Worm (Caenorhabditis elegans): ENCODE measurements around the gene kin-21.

Gene kin-21

DNA sequence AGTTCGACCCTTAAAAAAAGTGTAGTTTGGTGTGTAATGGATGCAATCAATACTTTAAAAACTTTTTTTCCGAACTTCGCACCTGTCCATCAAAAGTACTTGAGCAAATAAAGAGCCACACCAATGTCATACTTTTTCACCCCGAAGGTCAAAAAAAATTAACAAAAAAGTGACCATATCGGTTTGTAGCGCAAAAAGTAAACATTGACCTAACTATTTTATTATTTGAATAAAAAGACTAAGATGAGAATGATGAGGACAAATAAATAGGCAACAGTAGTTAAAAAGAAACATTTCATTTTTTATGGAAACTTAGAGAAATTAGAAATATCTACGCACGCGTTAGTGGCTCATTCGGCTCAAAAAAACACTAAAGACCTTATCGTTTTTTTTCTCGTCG lies 36.7 kb downstream of the kin-21 start:
- peak; percentile 91 for TF ChIP-seq pha-4 (tag; optimal IDR thresholded peaks at IDR 0.05)
- TF ChIP-seq lin-39 (tag; optimal IDR thresholded peaks at IDR 0.05), result no peak

DNA sequence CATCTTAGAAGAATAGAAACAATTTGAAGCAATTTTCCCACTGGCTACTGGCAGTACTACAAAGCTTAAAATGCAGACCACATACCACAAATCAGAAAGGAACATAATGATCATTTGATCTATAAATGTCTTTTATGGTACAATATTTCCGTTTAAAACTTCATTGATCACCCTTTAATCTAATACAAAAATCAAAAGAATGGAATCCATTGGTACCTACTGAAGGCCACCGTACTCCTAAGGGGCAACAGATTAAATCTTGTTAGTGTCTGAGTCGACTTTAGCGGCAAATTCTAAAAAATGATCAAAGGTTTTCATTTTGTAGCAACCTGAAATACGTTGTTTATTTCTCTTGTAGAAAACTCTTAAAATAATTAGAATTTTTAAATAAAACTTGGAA lies 39.5 kb downstream of the kin-21 start:
- TF ChIP-seq elt-1 (tag; optimal IDR thresholded peaks at IDR 0.05) (peak; percentile 70), nhr-25 (tag; optimal IDR thresholded peaks at IDR 0.05) (peak; percentile 3), snpc-4 (tag; optimal IDR thresholded peaks at IDR 0.05) (no peak)

DNA sequence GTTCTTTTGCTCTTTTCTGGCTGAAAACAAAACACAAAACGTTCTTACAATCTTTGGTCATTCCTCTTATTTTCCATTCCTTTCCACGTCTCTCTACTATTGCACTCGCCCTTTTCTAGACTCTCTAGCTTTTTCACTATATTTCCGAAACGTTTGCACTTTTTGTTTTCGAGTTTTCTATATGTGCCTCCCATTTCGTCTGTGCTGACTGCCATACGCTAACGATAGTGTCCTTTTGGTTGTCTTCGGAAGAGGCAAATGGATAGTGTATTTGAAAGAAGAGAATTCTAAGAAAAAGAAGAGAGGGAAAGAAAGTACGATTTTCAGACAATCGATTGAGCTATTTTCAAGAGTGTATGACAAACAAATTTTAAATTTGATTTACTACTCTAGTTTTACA lies 40.1 kb downstream of the kin-21 start:
- peak; percentile 18 for TF ChIP-seq lin-15B (tag; optimal IDR thresholded peaks at IDR 0.05)
- TF ChIP-seq lin-39 (tag; optimal IDR thresholded peaks at IDR 0.05), result peak; percentile 1
- TF ChIP-seq egl-27 (tag; optimal IDR thresholded peaks at IDR 0.05), result no peak
- TF ChIP-seq nhr-25 (tag; optimal IDR thresholded peaks at IDR 0.05), result no peak
- TF ChIP-seq elt-2 (tag; optimal IDR thresholded peaks at IDR 0.05), result peak; percentile 60
- no peak for TF ChIP-seq aly-2 (tag; optimal IDR thresholded peaks at IDR 0.05)
- peak; percentile 66 for TF ChIP-seq pha-4 (tag; optimal IDR thresholded peaks at IDR 0.05)
- TF ChIP-seq nfya-1 (tag; optimal IDR thresholded peaks at IDR 0.05; ENCODE audit: insufficient read depth), result peak; percentile 57
- TF ChIP-seq skn-1 (tag; optimal IDR thresholded peaks at IDR 0.05), result peak; percentile 2
- no peak for TF ChIP-seq tbx-2 (tag; optimal IDR thresholded peaks at IDR 0.05)
- peak; percentile 77 for TF ChIP-seq pqm-1 (tag; optimal IDR thresholded peaks at IDR 0.05)
- TF ChIP-seq ceh-28 (tag; optimal IDR thresholded peaks at IDR 0.05), result peak; percentile 26
- peak; percentile 29 for TF ChIP-seq hmg-11 (tag; optimal IDR thresholded peaks at IDR 0.05)

DNA sequence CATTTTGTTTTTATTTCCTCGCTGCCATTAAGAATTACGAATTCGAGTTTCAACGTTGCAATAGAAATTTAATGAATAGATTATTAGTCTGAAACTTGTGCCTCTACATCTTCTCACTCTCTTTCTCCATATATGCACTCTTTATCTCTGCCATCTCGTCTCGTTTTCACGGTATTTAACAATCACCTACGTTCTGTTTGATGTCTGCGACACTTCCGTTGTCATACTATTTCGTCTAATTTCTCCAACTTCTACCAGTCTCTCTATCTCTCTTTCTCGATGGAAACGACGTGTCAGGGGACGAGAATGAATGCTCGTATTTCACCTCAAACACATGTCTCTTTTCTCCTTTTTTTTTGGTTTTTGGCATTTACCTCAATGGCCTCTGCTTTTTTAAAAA lies 41.2 kb downstream of the kin-21 start:
- no peak for TF ChIP-seq elt-3 (tag; optimal IDR thresholded peaks at IDR 0.05)
- TF ChIP-seq egl-27 (tag; optimal IDR thresholded peaks at IDR 0.05), result no peak
- no peak for TF ChIP-seq nhr-11 (tag; optimal IDR thresholded peaks at IDR 0.05)
- TF ChIP-seq pqm-1 (tag; optimal IDR thresholded peaks at IDR 0.05), result peak; percentile 59
- no peak for TF ChIP-seq zag-1 (tag; optimal IDR thresholded peaks at IDR 0.05)
- no peak for TF ChIP-seq nhr-77 (tag; optimal IDR thresholded peaks at IDR 0.05)
- peak; percentile 44 for TF ChIP-seq nhr-23 (tag; optimal IDR thresholded peaks at IDR 0.05)
- TF ChIP-seq nhr-25 (tag; optimal IDR thresholded peaks at IDR 0.05), result peak; percentile 58
- no peak for TF ChIP-seq nhr-12 (tag; optimal IDR thresholded peaks at IDR 0.05)
- TF ChIP-seq sea-2 (GFP tag; optimal IDR thresholded peaks at IDR 0.05), result no peak
- TF ChIP-seq eor-1 (tag; optimal IDR thresholded peaks at IDR 0.05), result no peak
- TF ChIP-seq nhr-67 (tag; optimal IDR thresholded peaks at IDR 0.05), result no peak
- no peak for TF ChIP-seq R02D3.7 (tag; optimal IDR thresholded peaks at IDR 0.05)
- TF ChIP-seq nhr-28 (tag; optimal IDR thresholded peaks at IDR 0.05), result no peak
- no peak for TF ChIP-seq ceh-28 (tag; optimal IDR thresholded peaks at IDR 0.05)
- TF ChIP-seq unc-39 (tag; optimal IDR thresholded peaks at IDR 0.05), result no peak
- no peak for TF ChIP-seq lin-39 (tag; optimal IDR thresholded peaks at IDR 0.05)
- no peak for TF ChIP-seq tbx-2 (tag; optimal IDR thresholded peaks at IDR 0.05)
- no peak for TF ChIP-seq lsy-12 (tag; optimal IDR thresholded peaks at IDR 0.05)
- no peak for TF ChIP-seq unc-62 (GFP tag; optimal IDR thresholded peaks at IDR 0.05)
- no peak for TF ChIP-seq mml-1 (tag; optimal IDR thresholded peaks at IDR 0.05)
- no peak for TF ChIP-seq ZK546.5 (tag; optimal IDR thresholded peaks at IDR 0.05)
- TF ChIP-seq pha-4 (tag; optimal IDR thresholded peaks at IDR 0.05), result peak; percentile 67
- TF ChIP-seq fkh-10 (GFP tag; optimal IDR thresholded peaks at IDR 0.05), result no peak
- no peak for TF ChIP-seq ztf-11 (tag; optimal IDR thresholded peaks at IDR 0.05)
- peak; percentile 67 for TF ChIP-seq nfya-1 (tag; optimal IDR thresholded peaks at IDR 0.05; ENCODE audit: insufficient read depth)
- TF ChIP-seq mdl-1 (tag; optimal IDR thresholded peaks at IDR 0.05), result no peak
- TF ChIP-seq ztf-4 (tag; optimal IDR thresholded peaks at IDR 0.05), result peak; percentile 9
- TF ChIP-seq ama-1 (optimal IDR thresholded peaks at IDR 0.05), result no peak
- TF ChIP-seq elt-1 (tag; optimal IDR thresholded peaks at IDR 0.05), result peak; percentile 48
- peak; percentile 15 for TF ChIP-seq lin-15B (tag; optimal IDR thresholded peaks at IDR 0.05)
- no peak for TF ChIP-seq nhr-76 (tag; optimal IDR thresholded peaks at IDR 0.05)
- no peak for TF ChIP-seq daf-12 (tag; optimal IDR thresholded peaks at IDR 0.05)
- TF ChIP-seq fos-1 (tag; optimal IDR thresholded peaks at IDR 0.05), result no peak
- TF ChIP-seq jun-1 (tag; optimal IDR thresholded peaks at IDR 0.05), result no peak
- no peak for TF ChIP-seq egl-5 (tag; optimal IDR thresholded peaks at IDR 0.05)
- no peak for TF ChIP-seq ceh-9 (tag; optimal IDR thresholded peaks at IDR 0.05)
- peak; percentile 44 for TF ChIP-seq hmg-11 (tag; optimal IDR thresholded peaks at IDR 0.05)
- peak; percentile 53 for TF ChIP-seq elt-2 (tag; optimal IDR thresholded peaks at IDR 0.05)
- no peak for TF ChIP-seq skn-1 (tag; optimal IDR thresholded peaks at IDR 0.05)
- peak; percentile 48 for TF ChIP-seq snpc-4 (tag; optimal IDR thresholded peaks at IDR 0.05)
- no peak for TF ChIP-seq aly-2 (tag; optimal IDR thresholded peaks at IDR 0.05)
- no peak for TF ChIP-seq nhr-43 (tag; optimal IDR thresholded peaks at IDR 0.05; ENCODE audit: poor library complexity, severe bottlenecking)
- no peak for TF ChIP-seq nhr-237 (tag; optimal IDR thresholded peaks at IDR 0.05)
- no peak for TF ChIP-seq ceh-82 (tag; optimal IDR thresholded peaks at IDR 0.05)
- no peak for TF ChIP-seq ceh-16 (tag; optimal IDR thresholded peaks at IDR 0.05)

Measured in whole organism, L3 larva.